Fruit fly (Drosophila melanogaster) S2 (cell line): ENCODE measurements around the gene Ublcp1.

Experiments
- CG8478 ChIP-seq: fragments of >200 bp; optimal IDR thresholded peaks from 2 replicates; lab custom pipeline; 2018
- CTCF ChIP-seq, 2 experiments: fragments of >200 bp; optimal IDR thresholded peaks; 2 replicates each; lab custom pipeline; 2018

DNA sequence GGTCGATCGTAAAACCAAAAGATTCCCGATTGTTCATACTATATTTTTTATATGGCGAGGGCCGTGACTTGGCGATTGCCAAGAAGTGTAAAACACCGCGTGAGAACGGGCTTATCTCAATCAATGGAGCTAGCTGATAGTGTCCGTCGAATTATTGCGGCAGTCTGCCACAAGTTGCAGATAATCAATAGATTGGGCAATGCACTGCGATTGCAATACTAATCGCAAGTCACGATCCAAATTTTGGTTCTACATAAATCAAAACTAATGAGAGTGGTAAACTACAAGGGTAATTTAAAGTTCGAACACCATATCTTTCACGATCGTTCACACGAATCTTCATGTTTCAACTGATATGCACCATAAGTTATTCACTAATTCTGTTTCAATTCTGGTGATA is 4.5 kb upstream of the Ublcp1 start:
- TF ChIP-seq CTCF (optimal IDR thresholded peaks at IDR 0.05; lab: Kevin White, UChicago) (no peak), CG8478 (lab: Kevin White, UChicago) (no peak)
